Worm (Caenorhabditis elegans): ENCODE measurements around the gene F52D2.6.

DNA sequence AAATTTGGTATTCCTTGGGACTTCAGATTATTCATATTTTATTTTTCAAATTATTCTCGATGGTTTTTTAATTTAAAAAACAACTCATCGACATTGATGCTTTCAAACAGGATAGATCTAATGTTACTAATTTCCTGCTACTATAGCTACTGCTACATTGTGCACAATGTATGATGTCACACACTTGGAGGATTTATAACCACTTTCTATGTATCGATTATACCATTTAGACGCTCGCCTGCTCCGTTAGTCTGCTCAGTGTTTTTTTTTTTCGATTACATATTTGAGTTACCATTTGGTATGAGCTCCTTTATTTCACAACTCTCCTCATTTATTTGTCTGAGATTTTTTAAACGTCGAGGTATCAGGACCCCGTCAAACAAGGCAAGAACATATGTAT is 14.6 kb downstream of the F52D2.6 start, which contains the start of gene Y40A1A.2:
- TF ChIP-seq zip-8 (tag; optimal IDR thresholded peaks at IDR 0.05) (no peak), elt-1 (tag; optimal IDR thresholded peaks at IDR 0.05; ENCODE audit: borderline replicate concordance, insufficient read depth) (no peak), elt-3 (tag; optimal IDR thresholded peaks at IDR 0.05) (no peak), nhr-12 (tag; optimal IDR thresholded peaks at IDR 0.05) (no peak), tbx-8 (GFP tag; optimal IDR thresholded peaks at IDR 0.05) (no peak), mab-5 (tag; optimal IDR thresholded peaks at IDR 0.05) (no peak), ztf-11 (tag; optimal IDR thresholded peaks at IDR 0.05) (no peak)

Measured in whole organism, mixed stage, embryonic.